Worm (Caenorhabditis elegans) whole organism, L3 larva: ENCODE results near the gene srw-95.

Experiments used
- ceh-16 ChIP-seq: sonication (generic microtip); optimal IDR thresholded peaks from 2 replicates; lab custom pipeline; 2017; ENCODE audit warnings: missing biosample characterization, missing genetic modification characterization
- ceh-9 ChIP-seq: sonication (generic microtip); optimal IDR thresholded peaks from 2 replicates; lab custom pipeline; 2018; ENCODE audit warnings: missing biosample characterization, missing genetic modification characterization
- elt-1 ChIP-seq: fragments of 150-350 bp; optimal IDR thresholded peaks from 2 replicates; lab custom pipeline; 2014; ENCODE audit warnings: missing biosample characterization, missing genetic modification characterization
- fos-1 ChIP-seq: fragments of 150-350 bp; optimal IDR thresholded peaks from 2 replicates; lab custom pipeline; 2014; ENCODE audit warnings: missing biosample characterization, missing genetic modification characterization
- hmg-11 ChIP-seq: sonication (generic microtip); optimal IDR thresholded peaks from 2 replicates; lab custom pipeline; 2016; ENCODE audit warnings: missing genetic modification characterization, missing compliant biosample characterization
- jun-1 ChIP-seq: fragments of 150-350 bp; optimal IDR thresholded peaks from 2 replicates; lab custom pipeline; 2014; ENCODE audit warnings: missing biosample characterization, missing genetic modification reagents, missing genetic modification characterization
- nhr-11 ChIP-seq: fragments of 150-350 bp; optimal IDR thresholded peaks from 2 replicates; lab custom pipeline; 2014; ENCODE audit warnings: missing biosample characterization, missing genetic modification characterization
- nhr-12 ChIP-seq: fragments of 150-350 bp; optimal IDR thresholded peaks from 2 replicates; lab custom pipeline; 2014; ENCODE audit warnings: missing biosample characterization, missing genetic modification characterization
- nhr-237 ChIP-seq: fragments of 150-350 bp; optimal IDR thresholded peaks from 2 replicates; lab custom pipeline; 2014; ENCODE audit warnings: missing biosample characterization, missing genetic modification characterization
- nhr-25 ChIP-seq: sonication (generic microtip); optimal IDR thresholded peaks from 2 replicates; lab custom pipeline; 2017; ENCODE audit warnings: missing biosample characterization, missing genetic modification characterization
- tbx-2 ChIP-seq: sonication (generic microtip); optimal IDR thresholded peaks from 2 replicates; lab custom pipeline; 2016; ENCODE audit warnings: mild to moderate bottlenecking, missing genetic modification characterization, missing compliant biosample characterization
- unc-39 ChIP-seq: sonication (generic microtip); optimal IDR thresholded peaks from 4 replicates; lab custom pipeline; 2017; ENCODE audit warnings: missing biosample characterization, missing genetic modification characterization
- ztf-11 ChIP-seq: fragments of 150-350 bp; optimal IDR thresholded peaks from 2 replicates; lab custom pipeline; 2014; ENCODE audit warnings: missing biosample characterization, missing genetic modification characterization

DNA sequence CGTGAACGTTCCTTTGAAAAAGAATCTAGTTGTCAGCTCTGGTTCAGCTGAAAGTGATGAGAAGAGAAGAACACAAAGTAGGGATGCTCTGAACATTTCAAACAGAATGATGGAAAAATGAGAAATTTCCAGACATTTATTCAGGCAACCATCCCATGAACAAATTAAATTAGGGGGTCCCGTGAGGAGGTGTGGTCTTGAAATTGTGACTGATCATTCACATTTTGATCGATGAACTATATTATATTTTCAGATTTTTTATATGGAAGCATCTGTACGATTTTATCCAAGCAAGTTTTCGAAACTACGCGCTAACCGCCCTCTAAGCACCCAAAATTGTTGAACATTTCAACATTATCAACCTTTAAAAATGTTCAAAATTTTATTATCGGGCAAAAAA is 35.9 kb upstream of the srw-95 start, which contains the start of gene R11E3.19:
- TF ChIP-seq nhr-237 (tag; lab: Kevin White, UChicago) = no peak
- TF ChIP-seq fos-1 (tag; lab: Kevin White, UChicago) = no peak
- TF ChIP-seq jun-1 (tag; lab: Kevin White, UChicago) = no peak
- no peak for TF ChIP-seq nhr-11 (tag; lab: Kevin White, UChicago)
- TF ChIP-seq nhr-12 = no peak
- no peak for TF ChIP-seq hmg-11 (tag; lab: Kevin White, UChicago)
- TF ChIP-seq tbx-2 (tag; lab: Kevin White, UChicago) = no peak
- no peak for TF ChIP-seq unc-39 (tag; lab: Kevin White, UChicago)
- TF ChIP-seq ceh-9 = no peak
- TF ChIP-seq elt-1 (tag; lab: Kevin White, UChicago) = no peak
- no peak for TF ChIP-seq nhr-25 (tag; lab: Kevin White, UChicago)
- TF ChIP-seq ztf-11 (tag; lab: Kevin White, UChicago) = no peak
- TF ChIP-seq ceh-16 (tag; lab: Kevin White, UChicago) = no peak
